Worm (Caenorhabditis elegans) whole organism, L4 larva: Measurements from ENCODE around the gene C03H5.7.

ENCODE experiments used
- F37D6.2 ChIP-seq: sonication (generic microtip); optimal IDR thresholded peaks from 2 replicates; lab custom pipeline; 2016; ENCODE audit warnings: mild to moderate bottlenecking, missing genetic modification characterization, missing compliant biosample characterization
- F44E2.7 ChIP-seq: fragments of 200-800 bp; sonication (Bioruptor generic); IDR thresholded peaks from 2 replicates; pipeline ENCODE4 v2.1.2; 2022; ENCODE audit warnings: missing genetic modification characterization, missing compliant biosample characterization
- F49E8.2 ChIP-seq: sonication (generic microtip); optimal IDR thresholded peaks from 2 replicates; lab custom pipeline; 2016; ENCODE audit warnings: missing compliant biosample characterization, mild to moderate bottlenecking, missing genetic modification characterization, borderline replicate concordance
- R02D3.7 ChIP-seq: fragments of 150-350 bp; sonication (generic microtip); optimal IDR thresholded peaks from 3 replicates; lab custom pipeline; 2014; ENCODE audit warnings: missing biosample characterization, missing genetic modification characterization
- T20F7.1 ChIP-seq: fragments of 200-800 bp; sonication (Bioruptor generic); optimal IDR thresholded peaks from 2 replicates; lab custom pipeline; 2018; ENCODE audit warnings: mild to moderate bottlenecking, missing genetic modification characterization, missing compliant biosample characterization
- T26A8.4 ChIP-seq: fragments of 200-800 bp; sonication (Bioruptor generic); IDR thresholded peaks from 2 replicates; pipeline ENCODE4 v1.3.6; 2022; ENCODE audit warnings: missing genetic modification characterization, missing compliant biosample characterization
- ZK337.2 ChIP-seq: fragments of 200-800 bp; sonication (Bioruptor generic); IDR thresholded peaks from 2 replicates; pipeline ENCODE4 v1.3.6; 2022; ENCODE audit warnings: missing genetic modification reagents, missing genetic modification characterization, missing compliant biosample characterization
- aha-1 ChIP-seq: fragments of 150-350 bp; peaks from one replicate; lab custom pipeline; 2014; ENCODE audit warnings: missing biosample characterization, missing genetic modification characterization
- attf-4 ChIP-seq: sonication (generic microtip); optimal IDR thresholded peaks from 3 replicates; lab custom pipeline; 2017; ENCODE audit warnings: missing biosample characterization, missing genetic modification characterization
- ceh-28 ChIP-seq: fragments of 150-350 bp; optimal IDR thresholded peaks from 2 replicates; lab custom pipeline; 2014; ENCODE audit warnings: missing biosample characterization, missing genetic modification reagents, missing genetic modification characterization
- ceh-32 ChIP-seq: sonication (generic microtip); optimal IDR thresholded peaks from 2 replicates; lab custom pipeline; 2016; ENCODE audit warnings: mild to moderate bottlenecking, missing genetic modification characterization, missing compliant biosample characterization; ENCODE audit not compliant: poor library complexity
- ceh-44 ChIP-seq: fragments of 200-800 bp; sonication (Bioruptor generic); IDR thresholded peaks from 2 replicates; pipeline ENCODE4 v1.3.6; 2022; ENCODE audit warnings: missing genetic modification reagents, missing genetic modification characterization, missing compliant biosample characterization
- ceh-62 ChIP-seq: sonication (generic microtip); optimal IDR thresholded peaks from 2 replicates; lab custom pipeline; 2017; ENCODE audit warnings: missing biosample characterization, missing genetic modification characterization
- ceh-82 ChIP-seq: sonication (generic microtip); optimal IDR thresholded peaks from 2 replicates; lab custom pipeline; 2017; ENCODE audit warnings: missing biosample characterization, missing genetic modification characterization
- cey-2 ChIP-seq: sonication (generic microtip); optimal IDR thresholded peaks from 3 replicates; lab custom pipeline; 2017; ENCODE audit warnings: missing genetic modification characterization, mild to moderate bottlenecking, missing compliant biosample characterization, antibody characterized with exemption, borderline replicate concordance; ENCODE audit not compliant: insufficient read depth
- ctbp-1 ChIP-seq: fragments of 200-800 bp; sonication (Bioruptor generic); IDR thresholded peaks from 2 replicates; pipeline ENCODE4 v1.3.6; 2022; ENCODE audit warnings: missing genetic modification reagents, missing genetic modification characterization, missing compliant biosample characterization
- dmd-6 ChIP-seq: fragments of 200-800 bp; sonication (Bioruptor generic); IDR thresholded peaks from 2 replicates; pipeline ENCODE4 v1.3.6; 2022; ENCODE audit warnings: missing genetic modification reagents, missing genetic modification characterization, missing compliant biosample characterization
- dmd-9 ChIP-seq: fragments of 200-800 bp; sonication (Bioruptor generic); IDR thresholded peaks from 2 replicates; pipeline ENCODE4 v1.3.6; 2022; ENCODE audit warnings: missing genetic modification reagents, missing genetic modification characterization, missing compliant biosample characterization
- duxl-1 ChIP-seq: sonication (generic microtip); optimal IDR thresholded peaks from 2 replicates; lab custom pipeline; 2016; ENCODE audit warnings: mild to moderate bottlenecking, missing genetic modification characterization, moderate library complexity, missing compliant biosample characterization; ENCODE audit not compliant: poor library complexity
- egl-27 ChIP-seq: sonication (generic microtip); optimal IDR thresholded peaks from 3 replicates; lab custom pipeline; 2017; ENCODE audit warnings: missing biosample characterization, missing genetic modification reagents, missing genetic modification characterization
- gei-8 ChIP-seq: fragments of 200-800 bp; sonication (Bioruptor generic); optimal IDR thresholded peaks from 2 replicates; lab custom pipeline; 2018; ENCODE audit warnings: mild to moderate bottlenecking, missing genetic modification characterization, missing compliant biosample characterization
- hlh-30 ChIP-seq: sonication (generic microtip); optimal IDR thresholded peaks from 2 replicates; lab custom pipeline; 2017; ENCODE audit warnings: antibody characterized with exemption, mild to moderate bottlenecking, missing genetic modification characterization, missing compliant biosample characterization; ENCODE audit not compliant: insufficient read depth
- hmg-1.1 ChIP-seq: fragments of 200-800 bp; sonication (Bioruptor generic); IDR thresholded peaks from 2 replicates; pipeline ENCODE4 v1.3.6; 2022; ENCODE audit warnings: missing genetic modification reagents, missing genetic modification characterization, missing compliant biosample characterization
- jun-1 ChIP-seq: fragments of 150-350 bp; optimal IDR thresholded peaks from 2 replicates; lab custom pipeline; 2014; ENCODE audit warnings: missing biosample characterization, missing genetic modification reagents, missing genetic modification characterization
- lin-1 ChIP-seq: fragments of 200-800 bp; sonication (Bioruptor generic); IDR thresholded peaks from 2 replicates; pipeline ENCODE4 v1.3.6; 2022; ENCODE audit warnings: missing genetic modification reagents, missing genetic modification characterization, missing compliant biosample characterization
- lin-13 ChIP-seq: fragments of 150-350 bp; optimal IDR thresholded peaks from 2 replicates; lab custom pipeline; 2014; ENCODE audit warnings: missing biosample characterization, missing genetic modification reagents, missing genetic modification characterization
- lin-15B ChIP-seq: fragments of 150-350 bp; sonication (generic microtip); optimal IDR thresholded peaks from 3 replicates; lab custom pipeline; 2014; ENCODE audit warnings: missing biosample characterization, missing genetic modification characterization
- lin-38 ChIP-seq: fragments of 200-800 bp; sonication (Bioruptor generic); IDR thresholded peaks from 2 replicates; pipeline ENCODE4 v1.3.6; 2022; ENCODE audit warnings: missing genetic modification reagents, missing genetic modification characterization, missing compliant biosample characterization
- lsy-2 ChIP-seq, 2 experiments: fragments of 150-350 bp in 1 of 2; sonication (generic microtip) in 1 of 2; optimal IDR thresholded peaks; 2 replicates each; lab custom pipeline; 2014 to 2017; ENCODE audit warnings: missing biosample characterization in 2 of 2, missing genetic modification characterization in 2 of 2
- madf-5 ChIP-seq, 2 experiments: fragments of 200-800 bp; sonication (Bioruptor generic); IDR thresholded peaks; 2 replicates each; pipeline ENCODE4 v1.3.6; 2022; ENCODE audit warnings: missing compliant biosample characterization in 2 of 2, missing genetic modification characterization in 2 of 2
- mdt-29 ChIP-seq: fragments of 200-800 bp; sonication (Bioruptor generic); IDR thresholded peaks from 2 replicates; pipeline ENCODE4 v1.3.6; 2022; ENCODE audit warnings: missing genetic modification reagents, missing genetic modification characterization, missing compliant biosample characterization
- mep-1 ChIP-seq: fragments of 150-350 bp; sonication (generic microtip); optimal IDR thresholded peaks from 3 replicates; lab custom pipeline; 2014; ENCODE audit warnings: missing biosample characterization, missing genetic modification characterization
- mes-2 ChIP-seq: sonication (generic microtip); optimal IDR thresholded peaks from 2 replicates; lab custom pipeline; 2016; ENCODE audit warnings: missing genotype, mild to moderate bottlenecking, missing genetic modification characterization, missing compliant biosample characterization; ENCODE audit not compliant: poor library complexity, severe bottlenecking
- mxl-2 ChIP-seq: fragments of 200-800 bp; sonication (Bioruptor generic); conservative IDR thresholded peaks from 2 replicates; pipeline ENCODE4 v1.3.6; 2022; ENCODE audit warnings: missing genetic modification reagents, missing genetic modification characterization, missing compliant biosample characterization
- nhr-11 ChIP-seq: fragments of 150-350 bp; optimal IDR thresholded peaks from 2 replicates; lab custom pipeline; 2014; ENCODE audit warnings: missing biosample characterization, missing genetic modification characterization
- nhr-111 ChIP-seq: fragments of 200-800 bp; sonication (Bioruptor generic); optimal IDR thresholded peaks from 2 replicates; lab custom pipeline; 2018; ENCODE audit warnings: mild to moderate bottlenecking, missing genetic modification characterization, missing compliant biosample characterization
- nhr-41 ChIP-seq: fragments of 200-800 bp; sonication (Bioruptor generic); IDR thresholded peaks from 2 replicates; pipeline ENCODE4 v1.3.6; 2022; ENCODE audit warnings: missing genetic modification reagents, missing genetic modification characterization, missing compliant biosample characterization
- nhr-76 ChIP-seq: fragments of 150-350 bp; optimal IDR thresholded peaks from 2 replicates; lab custom pipeline; 2014; ENCODE audit warnings: missing biosample characterization, missing genetic modification characterization
- pha-4 ChIP-seq, 2 experiments: fragments of 150-350 bp in 1 of 2; fragments of 200-800 bp in 1 of 2; sonication (Bioruptor generic) in 1 of 2; IDR thresholded peaks in 1 of 2; optimal IDR thresholded peaks in 1 of 2; 2 replicates each; pipeline versions ENCODE4 v1.3.6 to Lab custom; 2014 to 2022; ENCODE audit warnings: missing genetic modification characterization in 2 of 2, missing genetic modification reagents in 2 of 2, missing biosample characterization in 1 of 2, missing compliant biosample characterization in 1 of 2
- pqm-1 ChIP-seq: sonication (generic microtip); optimal IDR thresholded peaks from 2 replicates; lab custom pipeline; 2017; ENCODE audit warnings: missing biosample characterization, missing genetic modification characterization
- rbr-2 ChIP-seq: sonication (generic microtip); optimal IDR thresholded peaks from 2 replicates; lab custom pipeline; 2016; ENCODE audit warnings: missing genotype, missing genetic modification characterization, missing compliant biosample characterization
- sdz-12 ChIP-seq: fragments of 200-800 bp; sonication (Bioruptor generic); optimal IDR thresholded peaks from 2 replicates; lab custom pipeline; 2018; ENCODE audit warnings: mild to moderate bottlenecking, missing genetic modification characterization, missing compliant biosample characterization
- skn-1 ChIP-seq: fragments of 150-350 bp; optimal IDR thresholded peaks from 2 replicates; lab custom pipeline; 2014; ENCODE audit warnings: missing biosample characterization, missing genetic modification characterization
- snpc-4 ChIP-seq: fragments of 150-350 bp; optimal IDR thresholded peaks from 2 replicates; lab custom pipeline; 2014; ENCODE audit warnings: missing biosample characterization, missing genetic modification characterization
- spr-1 ChIP-seq: sonication (generic microtip); optimal IDR thresholded peaks from 2 replicates; lab custom pipeline; 2016; ENCODE audit warnings: mild to moderate bottlenecking, missing genetic modification characterization, missing compliant biosample characterization
- vab-7 ChIP-seq: fragments of 200-800 bp; sonication (Bioruptor generic); IDR thresholded peaks from 2 replicates; pipeline ENCODE4 v1.3.6; 2022; ENCODE audit warnings: missing genetic modification reagents, missing genetic modification characterization, missing compliant biosample characterization
- zag-1 ChIP-seq: fragments of 150-350 bp; optimal IDR thresholded peaks from 2 replicates; lab custom pipeline; 2014; ENCODE audit warnings: missing biosample characterization, missing genetic modification characterization
- zfp-2 ChIP-seq: sonication (generic microtip); optimal IDR thresholded peaks from 2 replicates; lab custom pipeline; 2016; ENCODE audit warnings: mild to moderate bottlenecking, missing genetic modification characterization, missing compliant biosample characterization
- zfp-3 ChIP-seq: fragments of 200-800 bp; sonication (Bioruptor generic); conservative IDR thresholded peaks from 2 replicates; pipeline ENCODE4 v1.3.6; 2022; ENCODE audit warnings: missing genetic modification reagents, missing genetic modification characterization, missing compliant biosample characterization
- ztf-11 ChIP-seq: fragments of 150-350 bp; optimal IDR thresholded peaks from 2 replicates; lab custom pipeline; 2014; ENCODE audit warnings: missing biosample characterization, missing genetic modification characterization
- ztf-7 ChIP-seq: fragments of 150-350 bp; optimal IDR thresholded peaks from 2 replicates; lab custom pipeline; 2014; ENCODE audit warnings: missing biosample characterization, missing genetic modification characterization

The C03H5.7 gene

ce11 chrII:410832-411231, 30.8 kb downstream of the C03H5.7 start, which contains the start of the genes dnsn-1 and C24H12.4:
Gene dnsn-1, minus strand, starts transcription at chrII:410932.
Gene C24H12.4, plus strand, starts transcription at chrII:411222.
- TF ChIP-seq nhr-11, result peak; percentile 82
- peak; percentile 82 for TF ChIP-seq hlh-30 (tag; lab: Kevin White, UChicago)
- no peak for TF ChIP-seq ztf-11 (tag; lab: Kevin White, UChicago)
- TF ChIP-seq T20F7.1 (GFP tag; lab: Kevin White, UChicago), result peak; percentile 86
- TF ChIP-seq zfp-3 (GFP tag; lab: Robert Waterston, UW), result peak; percentile 75
- TF ChIP-seq lin-1 (GFP tag; lab: Robert Waterston, UW), result peak; percentile 47; the same call in 1 of the 2 replicates
- TF ChIP-seq pha-4 (GFP tag; IDR thresholded peaks at IDR 0.05; lab: Robert Waterston, UW), result peak; percentile 80
- peak; percentile 77 for TF ChIP-seq pha-4 (tag; optimal IDR thresholded peaks at IDR 0.05; lab: Kevin White, UChicago)
- peak; percentile 70 for TF ChIP-seq lin-15B (tag; lab: Kevin White, UChicago)
- TF ChIP-seq sdz-12 (GFP tag; lab: Kevin White, UChicago), result no peak
- TF ChIP-seq zfp-2, result peak; percentile 37
- TF ChIP-seq gei-8 (GFP tag; lab: Kevin White, UChicago), result no peak
- no peak for TF ChIP-seq R02D3.7 (tag; lab: Kevin White, UChicago)
- no peak for TF ChIP-seq nhr-111 (GFP tag; lab: Kevin White, UChicago)
- no peak for TF ChIP-seq mxl-2 (GFP tag; lab: Robert Waterston, UW)
- TF ChIP-seq lin-13 (GFP tag; lab: Kevin White, UChicago), result peak; percentile 74
- peak; percentile 95 for TF ChIP-seq mes-2 (tag; lab: Kevin White, UChicago)
- TF ChIP-seq vab-7 (GFP tag; lab: Robert Waterston, UW), result no peak
- no peak for TF ChIP-seq madf-5 (GFP tag; IDR thresholded peaks at IDR 0.05; lab: Robert Waterston, UW)
- peak; percentile 98 for TF ChIP-seq lin-38 (GFP tag; lab: Robert Waterston, UW)
- no peak for TF ChIP-seq nhr-41 (GFP tag; lab: Robert Waterston, UW)
- TF ChIP-seq attf-4, result no peak
- TF ChIP-seq ZK337.2 (GFP tag; lab: Robert Waterston, UW), result no peak
- no peak for TF ChIP-seq egl-27 (tag; lab: Kevin White, UChicago)
- TF ChIP-seq ceh-28 (tag; lab: Kevin White, UChicago), result no peak
- TF ChIP-seq mep-1 (tag; lab: Kevin White, UChicago), result peak; percentile 93
- no peak for TF ChIP-seq skn-1 (tag; lab: Kevin White, UChicago)
- TF ChIP-seq spr-1, result peak; percentile 80
- TF ChIP-seq ztf-7 (tag; lab: Kevin White, UChicago), result peak; percentile 73
- no peak for TF ChIP-seq F44E2.7 (GFP tag; lab: Robert Waterston, UW)
- no peak for TF ChIP-seq zag-1
- no peak for TF ChIP-seq mdt-29 (GFP tag; lab: Robert Waterston, UW)
- TF ChIP-seq ceh-44 (GFP tag; lab: Robert Waterston, UW), result peak; percentile 47; the same call in 1 of the 2 replicates
- TF ChIP-seq jun-1 (tag; lab: Kevin White, UChicago), result peak; percentile 56
- no peak for TF ChIP-seq pqm-1 (tag; lab: Kevin White, UChicago)
- peak; percentile 77 for TF ChIP-seq dmd-6
- TF ChIP-seq aha-1 (tag; lab: Kevin White, UChicago), result peak; percentile 10
- no peak for TF ChIP-seq nhr-76 (tag; lab: Kevin White, UChicago)
- no peak for TF ChIP-seq ceh-62 (tag; lab: Kevin White, UChicago)
- peak in 1 of 2 experiments; percentile 96 for TF ChIP-seq lsy-2 (tag; optimal IDR thresholded peaks at IDR 0.05; lab: Kevin White, UChicago)
- TF ChIP-seq ctbp-1, result peak; percentile 82
- TF ChIP-seq ceh-32, result peak; percentile 63
- no peak for TF ChIP-seq cey-2 (tag; lab: Kevin White, UChicago)
- TF ChIP-seq T26A8.4 (GFP tag; lab: Robert Waterston, UW), result peak; percentile 89
- peak; percentile 84 for TF ChIP-seq F49E8.2 (tag; lab: Kevin White, UChicago)
- peak; percentile 85 for TF ChIP-seq F37D6.2 (tag; lab: Kevin White, UChicago)
- no peak for TF ChIP-seq ceh-82 (tag; lab: Kevin White, UChicago)
- peak; percentile 83 for TF ChIP-seq hmg-1.1 (GFP tag; lab: Robert Waterston, UW)
- peak; percentile 89 for TF ChIP-seq rbr-2
- peak; percentile 60; the same call in 1 of the 2 replicates for TF ChIP-seq dmd-9 (GFP tag; lab: Robert Waterston, UW)
- no peak for TF ChIP-seq snpc-4 (tag; lab: Kevin White, UChicago)
- TF ChIP-seq duxl-1 (tag; lab: Kevin White, UChicago), result peak; percentile 91
